Fruit fly (Drosophila melanogaster): ENCODE results near the gene CG31524.
A peak's percentile ranks its signal among the peaks of the same experiment; 100 is the strongest.

Gene CG31524

dm6 chr3R:30540196-30540595 is 26.0 kb upstream of the CG31524 start (continued):
- TF ChIP-seq pzg (GFP tag; optimal IDR thresholded peaks at IDR 0.05) = peak; percentile 16
- TF ChIP-seq CG15514 (GFP tag; optimal IDR thresholded peaks at IDR 0.05) = peak; percentile 87
- TF ChIP-seq CG3163 (GFP tag; optimal IDR thresholded peaks at IDR 0.05) = peak; percentile 67
- TF ChIP-seq CG9817 (tag; optimal IDR thresholded peaks at IDR 0.05) = peak; percentile 95
- TF ChIP-seq sd (tag; optimal IDR thresholded peaks at IDR 0.05) = peak; percentile 69
- TF ChIP-seq CG6254 (GFP tag; optimal IDR thresholded peaks at IDR 0.05) = peak; percentile 84
- peak; percentile 31 for TF ChIP-seq MESR4 (GFP tag; optimal IDR thresholded peaks at IDR 0.05)
- peak; percentile 92 for TF ChIP-seq ATbp (GFP tag; optimal IDR thresholded peaks at IDR 0.05)
- peak; percentile 83 for TF ChIP-seq nau (GFP tag; optimal IDR thresholded peaks at IDR 0.05)
- peak; percentile 91 for TF ChIP-seq CG8089 (GFP tag; optimal IDR thresholded peaks at IDR 0.05)
- peak; percentile 92 for TF ChIP-seq CG13424 (tag; optimal IDR thresholded peaks at IDR 0.05)
- TF ChIP-seq CG17361 (GFP tag; IDR thresholded peaks at IDR 0.05) = peak; percentile 84
- peak; percentile 88 for TF ChIP-seq Mad (GFP tag; optimal IDR thresholded peaks at IDR 0.05)
- TF ChIP-seq nerfin-2 (GFP tag; IDR thresholded peaks at IDR 0.05; ENCODE audit: partially characterized antibody) = no peak
- TF ChIP-seq CG2678 (tag; optimal IDR thresholded peaks at IDR 0.05) = peak; percentile 95
- TF ChIP-seq usp (GFP tag; optimal IDR thresholded peaks at IDR 0.05) = no peak
- TF ChIP-seq CG1603 (tag; optimal IDR thresholded peaks at IDR 0.05) = peak; percentile 89
- peak; percentile 93 for TF ChIP-seq org-1 (GFP tag; optimal IDR thresholded peaks at IDR 0.05)
- TF ChIP-seq Sox102F (GFP tag; optimal IDR thresholded peaks at IDR 0.05) = peak; percentile 95
- peak; percentile 85 for TF ChIP-seq CG8924 (tag; optimal IDR thresholded peaks at IDR 0.05)
- peak; percentile 81 for TF ChIP-seq CG3838 (GFP tag; optimal IDR thresholded peaks at IDR 0.05)
- no peak for TF ChIP-seq CG7745 (tag; optimal IDR thresholded peaks at IDR 0.05)
- peak; percentile 63 for TF ChIP-seq CG31388 (GFP tag; optimal IDR thresholded peaks at IDR 0.05)
- TF ChIP-seq lab (GFP tag; optimal IDR thresholded peaks at IDR 0.05) = peak; percentile 97
- peak; percentile 94 for TF ChIP-seq Xbp1 (GFP tag; optimal IDR thresholded peaks at IDR 0.05)
- TF ChIP-seq CG12659 (GFP tag; optimal IDR thresholded peaks at IDR 0.05) = peak; percentile 93
- TF ChIP-seq schlank (tag; optimal IDR thresholded peaks at IDR 0.05) = peak; percentile 89
- TF ChIP-seq Myb (GFP tag; optimal IDR thresholded peaks at IDR 0.05) = peak; percentile 83
- TF ChIP-seq btn (GFP tag; optimal IDR thresholded peaks at IDR 0.05) = peak; percentile 92
- TF ChIP-seq MBD-R2 (GFP tag; IDR thresholded peaks at IDR 0.05) = peak; percentile 86
- TF ChIP-seq CG7786 (GFP tag; optimal IDR thresholded peaks at IDR 0.05) = peak; percentile 94
- peak; percentile 91 to 92 for TF ChIP-seq chif (GFP tag; optimal IDR thresholded peaks at IDR 0.05)
- TF ChIP-seq onecut (GFP tag; IDR thresholded peaks at IDR 0.05) = peak; percentile 86
- peak; percentile 92 for TF ChIP-seq CG12071 (GFP tag; optimal IDR thresholded peaks at IDR 0.05)
- TF ChIP-seq CG1602 (GFP tag; optimal IDR thresholded peaks at IDR 0.05) = peak; percentile 87
- TF ChIP-seq vvl (GFP tag; IDR thresholded peaks at IDR 0.05) = peak; percentile 96
- peak; percentile 84 for TF ChIP-seq Nf-YA (GFP tag; IDR thresholded peaks at IDR 0.05)
- peak; percentile 70 for TF ChIP-seq exex (tag; optimal IDR thresholded peaks at IDR 0.05)
- TF ChIP-seq lilli (GFP tag; optimal IDR thresholded peaks at IDR 0.05) = peak; percentile 94
- TF ChIP-seq CG10959 (GFP tag; IDR thresholded peaks at IDR 0.05) = peak; percentile 83
- TF ChIP-seq Six4 (GFP tag; optimal IDR thresholded peaks at IDR 0.05) = peak; percentile 93
- peak; percentile 99 for TF ChIP-seq Med (GFP tag)
- no peak for TF ChIP-seq ac (GFP tag; optimal IDR thresholded peaks at IDR 0.05)
- peak; percentile 95 for TF ChIP-seq Dbx (GFP tag; IDR thresholded peaks at IDR 0.05)
- no peak for TF ChIP-seq pan (optimal IDR thresholded peaks at IDR 0.05)
- peak in 1 of 2 experiments; percentile 94 for TF ChIP-seq pan (GFP tag; optimal IDR thresholded peaks at IDR 0.05 in 1 of 2, IDR thresholded peaks at IDR 0.05 in 1 of 2)
- TF ChIP-seq peb (GFP tag; IDR thresholded peaks at IDR 0.05) = peak; percentile 77
- TF ChIP-seq HmgZ (tag; optimal IDR thresholded peaks at IDR 0.05) = peak; percentile 92
- TF ChIP-seq CG4404 (GFP tag; IDR thresholded peaks at IDR 0.05) = peak; percentile 71
- peak; percentile 83 for TF ChIP-seq ro (GFP tag; IDR thresholded peaks at IDR 0.05)
- no peak for TF ChIP-seq unc-4 (GFP tag; IDR thresholded peaks at IDR 0.05; ENCODE audit: partially characterized antibody)

Data from whole organism, embryonic.